Fruit fly (Drosophila melanogaster): ENCODE data around the gene para.

para gene

DNA sequence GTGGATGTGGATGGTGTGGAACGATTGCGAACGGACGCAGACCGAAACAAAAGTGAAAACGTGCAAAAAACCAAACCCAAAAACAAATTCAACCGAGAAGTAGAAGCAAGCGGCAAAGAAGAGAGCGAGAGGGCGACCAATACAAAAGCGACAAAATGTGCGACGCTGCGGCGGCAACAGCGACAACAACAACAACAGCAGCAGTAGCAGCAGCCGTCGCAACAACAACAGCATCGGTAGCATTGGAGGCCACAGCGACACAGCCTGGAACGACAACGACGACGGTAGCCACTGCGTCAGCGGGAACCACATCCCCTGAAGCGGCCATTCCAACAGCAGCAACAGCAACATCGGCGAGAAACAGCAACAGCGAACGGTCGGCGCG is 109.8 kb downstream of the para start:
- no peak for TF ChIP-seq noc (tag; optimal IDR thresholded peaks at IDR 0.05)

DNA sequence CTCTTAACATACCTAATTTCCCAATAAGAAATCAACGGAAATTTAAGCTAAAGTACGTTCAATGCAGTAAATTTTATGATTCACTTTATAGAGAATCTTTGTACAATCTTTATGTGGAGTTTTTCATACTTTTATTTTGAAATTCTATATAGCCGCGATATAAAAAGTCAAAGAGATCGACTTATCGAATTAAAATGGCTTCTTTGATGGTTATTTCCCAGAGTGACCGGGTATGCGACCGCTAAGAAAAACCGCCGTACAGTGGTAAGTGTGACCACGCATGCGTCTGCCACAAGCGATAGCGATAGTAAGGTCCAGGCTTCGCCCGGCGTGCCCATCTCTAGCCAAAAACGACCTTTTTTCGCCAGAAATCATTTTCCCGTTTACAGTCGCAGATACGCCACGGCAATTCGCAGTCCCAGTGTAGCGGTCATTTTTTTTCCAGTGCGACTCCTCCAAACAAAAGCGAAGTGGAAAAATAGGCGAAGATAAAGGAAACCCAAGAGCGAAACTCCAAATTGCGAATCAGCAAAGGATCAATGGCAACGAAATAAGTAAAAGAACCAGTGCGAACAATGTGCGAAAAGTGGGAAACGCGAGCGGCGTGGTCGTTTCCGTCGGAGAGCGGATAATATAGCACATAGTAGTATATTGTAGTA is 110.3 kb downstream of the para start, which contains the start of gene hang:
Gene hang (plus strand): TSS at position 366 of the 659 bp plus-strand sequence.
- TF ChIP-seq noc (tag; optimal IDR thresholded peaks at IDR 0.05), result peak; percentile 53

DNA sequence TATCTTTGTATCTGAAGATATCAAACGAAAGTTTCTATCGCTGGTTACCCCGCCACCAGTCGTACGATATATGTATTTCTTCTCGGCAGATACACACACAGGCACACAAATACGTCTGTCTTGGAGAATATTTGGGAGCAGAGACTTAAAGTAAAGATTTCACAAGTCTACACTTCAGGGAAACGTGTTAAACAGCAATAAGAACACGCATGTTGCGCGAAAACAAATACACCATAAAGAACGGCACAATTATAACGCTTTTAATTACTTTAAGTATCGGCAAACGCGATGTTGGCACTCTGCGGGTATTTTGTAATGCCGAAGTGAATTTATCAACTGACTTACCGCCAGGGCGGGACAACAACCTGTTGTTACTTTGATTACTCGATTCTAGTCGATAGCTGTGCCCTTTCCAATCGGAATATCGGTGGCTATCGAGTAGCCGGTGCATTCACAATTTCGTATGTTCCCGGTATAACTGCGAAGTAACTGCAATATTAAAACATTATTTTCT is 110.9 kb downstream of the para start, which contains the start of gene AnxB11:
Gene AnxB11 (minus strand): TSS at position 367 of the 514 bp plus-strand sequence.
- no peak for TF ChIP-seq noc (tag; optimal IDR thresholded peaks at IDR 0.05)

DNA sequence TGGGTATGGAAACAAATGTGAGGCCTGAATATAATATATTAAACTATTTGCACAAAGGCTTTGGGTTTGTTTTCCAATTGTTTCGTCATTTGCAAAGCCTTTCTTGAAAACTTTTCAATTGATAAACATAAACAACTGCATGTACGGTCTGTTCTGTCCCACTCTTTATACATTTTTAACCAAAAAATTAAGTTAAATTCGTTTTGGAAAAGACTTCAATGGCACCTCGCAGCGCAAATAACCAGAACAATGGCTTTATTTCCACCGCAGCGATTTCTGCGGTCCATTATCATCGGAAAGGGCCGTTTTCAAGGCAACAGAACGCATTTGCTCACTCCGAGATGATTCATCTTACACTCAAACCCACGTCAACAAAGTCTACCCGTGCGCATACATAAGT is 112.0 kb downstream of the para start:
- TF ChIP-seq noc (tag; optimal IDR thresholded peaks at IDR 0.05), result no peak

DNA sequence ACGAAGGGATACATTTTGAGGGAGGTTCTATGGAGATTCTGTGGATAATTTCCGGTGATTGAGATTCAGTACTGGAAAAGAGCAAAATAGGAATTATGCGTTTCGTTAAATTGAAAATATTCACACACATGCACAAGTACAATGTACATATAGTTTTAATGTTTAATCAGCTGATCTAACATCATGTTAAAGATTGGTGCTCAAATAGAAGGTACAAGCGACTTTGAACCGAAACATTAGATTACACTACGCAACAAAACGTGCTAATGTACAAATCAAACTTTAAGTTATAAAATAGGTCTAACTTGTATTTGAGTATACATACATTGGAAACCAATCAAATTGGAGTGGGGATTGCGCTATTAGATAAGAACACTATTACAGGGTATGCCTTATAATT is 112.8 kb downstream of the para start:
- no peak for TF ChIP-seq noc (tag; optimal IDR thresholded peaks at IDR 0.05)

DNA sequence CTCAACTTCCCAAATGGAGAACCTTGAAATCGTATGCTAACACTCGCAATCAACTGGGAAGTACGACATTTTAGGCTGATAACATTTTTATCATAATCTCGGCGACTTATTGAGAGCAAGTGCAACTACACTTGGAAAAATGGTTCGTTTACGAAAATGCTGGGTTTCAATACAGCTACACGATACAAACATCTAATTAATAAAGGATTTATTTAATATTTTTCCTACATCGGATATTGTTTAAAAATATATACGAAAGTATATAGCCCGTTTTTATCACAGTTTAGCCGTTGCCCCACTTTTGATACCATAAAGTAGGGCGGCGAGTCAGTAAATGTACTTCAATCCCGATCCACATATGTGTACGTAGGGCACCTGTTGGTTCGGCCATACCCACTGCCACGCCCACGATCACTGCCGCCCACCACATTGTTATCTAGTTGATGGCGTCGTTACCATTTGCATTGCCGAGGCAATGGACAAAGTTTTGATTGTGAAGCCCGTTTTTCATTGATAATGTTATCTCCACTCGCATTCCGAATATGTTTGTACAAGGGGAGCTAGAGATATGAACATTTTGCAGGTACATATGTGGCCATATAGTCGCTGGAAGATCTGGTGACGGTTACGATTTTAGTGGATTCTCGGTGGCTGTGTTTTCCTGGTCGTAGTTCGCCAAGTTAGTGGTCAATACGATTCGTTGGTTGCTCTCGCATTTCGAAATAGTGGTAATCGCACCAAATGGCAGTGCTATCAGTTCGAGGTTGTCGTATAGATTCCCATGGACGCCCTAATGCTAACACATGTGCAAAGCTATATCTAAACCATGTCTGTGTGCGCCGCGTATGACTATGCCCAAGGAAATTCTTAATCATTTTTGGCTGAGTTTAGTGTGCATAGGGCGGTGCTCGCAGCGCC is 118.2 kb downstream of the para start, which contains the start of gene Traf-like:
Gene Traf-like (plus strand): TSS at position 596 of the 918 bp plus-strand sequence.
- TF ChIP-seq noc (tag; optimal IDR thresholded peaks at IDR 0.05), result peak; percentile 48

DNA sequence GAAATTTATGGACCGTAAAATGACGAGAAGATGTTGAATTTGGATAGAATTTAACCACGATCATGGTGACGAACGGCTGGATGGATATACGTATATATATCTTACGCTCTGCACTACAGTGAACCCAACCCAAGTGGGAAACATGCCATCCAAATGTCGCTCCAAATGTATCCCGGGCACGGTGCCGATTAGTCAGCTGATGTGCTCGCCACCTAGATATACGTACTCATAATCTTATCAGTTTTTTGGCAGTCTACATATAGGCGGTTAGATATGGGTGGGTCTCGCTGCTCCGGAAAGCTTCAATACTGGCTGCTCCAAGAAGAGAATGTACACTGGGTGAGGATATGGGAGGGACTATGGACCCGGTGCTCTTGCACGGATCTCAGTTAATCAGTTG is 126.8 kb downstream of the para start:
- TF ChIP-seq noc (tag; optimal IDR thresholded peaks at IDR 0.05), result no peak

DNA sequence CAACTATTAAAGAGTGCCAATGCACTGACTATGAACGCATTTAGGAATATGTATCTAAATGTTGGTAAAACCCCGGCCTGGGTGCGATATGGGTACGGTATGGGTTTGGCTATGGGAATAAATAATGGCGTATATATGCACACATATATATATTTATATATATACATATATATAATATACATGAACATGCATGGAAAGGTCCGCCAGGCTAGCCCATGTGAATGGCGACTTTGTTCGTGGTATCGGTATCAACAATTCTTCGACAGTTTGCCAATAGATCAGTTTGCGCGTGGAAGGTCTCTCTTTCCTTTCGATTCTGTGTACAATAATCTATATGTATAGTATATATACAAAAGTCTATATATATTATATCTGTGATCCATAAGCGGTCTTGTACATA is 127.7 kb downstream of the para start, which contains the start of gene CG4301:
Gene CG4301 (plus strand): TSS at position 301 of the 400 bp plus-strand sequence.
- no peak for TF ChIP-seq noc (tag; optimal IDR thresholded peaks at IDR 0.05)

Measured in whole organism, larva.